In the genomic region with DNA sequence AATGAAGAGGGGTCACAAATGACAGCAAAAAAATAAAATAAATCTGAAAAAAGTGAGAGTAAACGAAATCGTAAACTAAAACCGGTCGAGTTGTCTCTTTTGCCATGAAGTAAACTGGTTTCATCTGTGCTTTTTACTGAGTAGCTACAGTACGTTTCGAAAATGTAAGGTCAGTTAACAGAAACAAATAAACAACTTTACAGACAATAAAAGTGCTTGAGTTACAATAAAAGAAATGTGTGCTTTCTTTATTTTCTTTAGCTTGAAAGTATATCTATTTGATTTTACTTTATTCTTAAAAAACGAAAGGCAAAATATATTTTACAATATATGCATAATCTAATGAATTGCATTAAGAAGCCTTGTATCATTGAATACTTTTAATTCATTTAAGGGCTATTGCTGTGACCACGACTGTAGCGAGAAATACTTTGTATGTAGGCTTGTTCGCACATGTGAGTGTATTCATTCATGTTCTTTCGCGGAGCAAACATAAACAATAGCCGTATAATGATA, we compare ENCODE assay signal across 2 fruit fly cellular contexts.
A peak's percentile ranks its signal among the peaks of the same experiment; 100 is the strongest.
TF ChIP-seq lines count a peak whose summit lies in the region.

No protein-coding gene starts in this region.

TF ChIP-seq in whole organism, embryonic, 481 proteins besides CTCF, POLR2A, EP300 and RAD21 (continued from another document and continues in another):
- TF ChIP-seq CG1603 (tag; optimal IDR thresholded peaks at IDR 0.05; lab: Kevin White, UChicago) = peak; percentile 1
- peak; percentile 39 for TF ChIP-seq fd3F (GFP tag; optimal IDR thresholded peaks at IDR 0.05; lab: Kevin White, UChicago)
- TF ChIP-seq bcd (GFP tag; optimal IDR thresholded peaks at IDR 0.05; lab: Kevin White, UChicago) = peak; percentile 44
- peak; percentile 1 for TF ChIP-seq NC2β (GFP tag; optimal IDR thresholded peaks at IDR 0.05; lab: Kevin White, UChicago)
- peak; percentile 63 for TF ChIP-seq Nf-YC (tag; optimal IDR thresholded peaks at IDR 0.05; lab: Kevin White, UChicago)
- TF ChIP-seq CG12659 (GFP tag; optimal IDR thresholded peaks at IDR 0.05; lab: Kevin White, UChicago) = peak; percentile 67
- peak; percentile 82 for TF ChIP-seq sqz (GFP tag; optimal IDR thresholded peaks at IDR 0.05; lab: Kevin White, UChicago)
- no peak for TF ChIP-seq inv (GFP tag; IDR thresholded peaks at IDR 0.05; lab: Robert Waterston, UW; ENCODE audit: partially characterized antibody)
- no peak for TF ChIP-seq TFAM (GFP tag; optimal IDR thresholded peaks at IDR 0.05; lab: Kevin White, UChicago)
- TF ChIP-seq grau (tag; optimal IDR thresholded peaks at IDR 0.05; lab: Kevin White, UChicago) = peak; percentile 82
- TF ChIP-seq CG3847 (GFP tag; IDR thresholded peaks at IDR 0.05; lab: Robert Waterston, UW) = peak; percentile 47
- TF ChIP-seq CG18599 (GFP tag; optimal IDR thresholded peaks at IDR 0.05; lab: Kevin White, UChicago) = peak; percentile 72
- TF ChIP-seq dan (GFP tag; IDR thresholded peaks at IDR 0.05; lab: Robert Waterston, UW) = no peak
- TF ChIP-seq Oli (tag; optimal IDR thresholded peaks at IDR 0.05; lab: Kevin White, UChicago) = peak; percentile 59
- 0 out of 2 replicates have a peak, but pooled peaks have one; percentile 31 for TF ChIP-seq al (GFP tag; IDR thresholded peaks at IDR 0.05; lab: Robert Waterston, UW)
- no peak for TF ChIP-seq slp2 (GFP tag; optimal IDR thresholded peaks at IDR 0.05; lab: Kevin White, UChicago)
- no peak for TF ChIP-seq CG2889 (GFP tag; IDR thresholded peaks at IDR 0.05; lab: Robert Waterston, UW)
- TF ChIP-seq lmd (GFP tag; IDR thresholded peaks at IDR 0.05; lab: Robert Waterston, UW) = peak; percentile 64; the same call in 1 of the 2 replicates
- TF ChIP-seq tio (GFP tag; optimal IDR thresholded peaks at IDR 0.05; lab: Kevin White, UChicago) = peak; percentile 30
- TF ChIP-seq CG13624 (GFP tag; optimal IDR thresholded peaks at IDR 0.05; lab: Kevin White, UChicago) = peak; percentile 60
- no peak for TF ChIP-seq dm (GFP tag; optimal IDR thresholded peaks at IDR 0.05; lab: Kevin White, UChicago)
- TF ChIP-seq Mes4 (GFP tag; optimal IDR thresholded peaks at IDR 0.05; lab: Kevin White, UChicago) = no peak
- peak; percentile 39 for TF ChIP-seq HHEX (GFP tag; optimal IDR thresholded peaks at IDR 0.05; lab: Kevin White, UChicago)
- TF ChIP-seq sob (GFP tag; IDR thresholded peaks at IDR 0.05; lab: Robert Waterston, UW) = 0 out of 2 replicates have a peak, but pooled peaks have one; percentile 38
- peak; percentile 64 for TF ChIP-seq lbe (GFP tag; optimal IDR thresholded peaks at IDR 0.05; lab: Kevin White, UChicago)
- TF ChIP-seq row (GFP tag; IDR thresholded peaks at IDR 0.05; lab: Robert Waterston, UW) = peak; percentile 74
- TF ChIP-seq lilli (GFP tag; optimal IDR thresholded peaks at IDR 0.05; lab: Kevin White, UChicago) = peak; percentile 60
- TF ChIP-seq Fer2 (tag; optimal IDR thresholded peaks at IDR 0.05; lab: Kevin White, UChicago) = peak; percentile 33
- no peak for TF ChIP-seq CG3838 (GFP tag; optimal IDR thresholded peaks at IDR 0.05; lab: Kevin White, UChicago)
- TF ChIP-seq NfI (GFP tag; optimal IDR thresholded peaks at IDR 0.05; lab: Kevin White, UChicago) = peak; percentile 30
- peak; percentile 12 for TF ChIP-seq Usf (GFP tag; optimal IDR thresholded peaks at IDR 0.05; lab: Kevin White, UChicago)
- TF ChIP-seq E2f2 (GFP tag; IDR thresholded peaks at IDR 0.05; lab: Robert Waterston, UW) = peak; percentile 35; the same call in 1 of the 2 replicates
- peak; percentile 42 for TF ChIP-seq az2 (GFP tag; optimal IDR thresholded peaks at IDR 0.05; lab: Kevin White, UChicago)
- peak; percentile 79 for TF ChIP-seq PHDP (tag; optimal IDR thresholded peaks at IDR 0.05; lab: Kevin White, UChicago)
- TF ChIP-seq Atf6 (GFP tag; IDR thresholded peaks at IDR 0.05; lab: Robert Waterston, UW) = peak; percentile 63
- TF ChIP-seq Rfx (GFP tag; IDR thresholded peaks at IDR 0.05; lab: Robert Waterston, UW) = peak; percentile 71
- no peak for TF ChIP-seq Vsx1 (GFP tag; optimal IDR thresholded peaks at IDR 0.05; lab: Kevin White, UChicago)
- TF ChIP-seq Med (GFP tag; lab: Kevin White, UChicago) = peak; percentile 70
- TF ChIP-seq esg (GFP tag; conservative IDR thresholded peaks at IDR 0.05; lab: Robert Waterston, UW) = 0 out of 2 replicates have a peak, but pooled peaks have one; percentile 18
- peak; percentile 55 for TF ChIP-seq corto (GFP tag; optimal IDR thresholded peaks at IDR 0.05; lab: Kevin White, UChicago)
- TF ChIP-seq mirr (GFP tag; optimal IDR thresholded peaks at IDR 0.05; lab: Kevin White, UChicago) = peak; percentile 27
- TF ChIP-seq B-H1 (GFP tag; IDR thresholded peaks at IDR 0.05; lab: Robert Waterston, UW) = no peak
- no peak for TF ChIP-seq Neu2 (GFP tag; optimal IDR thresholded peaks at IDR 0.05; lab: Kevin White, UChicago; ENCODE audit: borderline replicate concordance)
- TF ChIP-seq dysf (GFP tag; IDR thresholded peaks at IDR 0.05; lab: Robert Waterston, UW) = peak; percentile 55; the same call in 2 of the 3 replicates
- peak; percentile 55; the same call in 1 of the 2 replicates for TF ChIP-seq Awh (GFP tag; IDR thresholded peaks at IDR 0.05; lab: Robert Waterston, UW)
- TF ChIP-seq CG9609 (GFP tag; optimal IDR thresholded peaks at IDR 0.05; lab: Kevin White, UChicago) = peak; percentile 0
- TF ChIP-seq pros (GFP tag; optimal IDR thresholded peaks at IDR 0.05; lab: Kevin White, UChicago) = no peak
- no peak for TF ChIP-seq MESR4 (GFP tag; optimal IDR thresholded peaks at IDR 0.05; lab: Kevin White, UChicago)
- peak; percentile 50 for TF ChIP-seq CG8290 (GFP tag; optimal IDR thresholded peaks at IDR 0.05; lab: Kevin White, UChicago)
- peak in 1 of 2 experiments; percentile 4 for TF ChIP-seq CG8290 (tag; optimal IDR thresholded peaks at IDR 0.05; lab: Kevin White, UChicago)
- TF ChIP-seq hkb (optimal IDR thresholded peaks at IDR 0.05; lab: Kevin White, UChicago) = no peak
- TF ChIP-seq hkb (GFP tag; IDR thresholded peaks at IDR 0.05; lab: Robert Waterston, UW) = peak; percentile 69
- no peak for TF ChIP-seq zf30C (GFP tag; optimal IDR thresholded peaks at IDR 0.05; lab: Kevin White, UChicago)
- no peak for TF ChIP-seq CG4360 (GFP tag; IDR thresholded peaks at IDR 0.05; lab: Robert Waterston, UW)
- TF ChIP-seq D19A (tag; optimal IDR thresholded peaks at IDR 0.05; lab: Kevin White, UChicago) = peak; percentile 62
- peak; percentile 15 for TF ChIP-seq CG1529 (GFP tag; optimal IDR thresholded peaks at IDR 0.05; lab: Kevin White, UChicago)
- no peak for TF ChIP-seq CG31365 (tag; optimal IDR thresholded peaks at IDR 0.05; lab: Kevin White, UChicago)
- peak; percentile 48 for TF ChIP-seq Asciz (GFP tag; optimal IDR thresholded peaks at IDR 0.05; lab: Kevin White, UChicago)
- peak; percentile 53 for TF ChIP-seq CG17385 (GFP tag; optimal IDR thresholded peaks at IDR 0.05; lab: Kevin White, UChicago)
- TF ChIP-seq sug (tag; optimal IDR thresholded peaks at IDR 0.05; lab: Kevin White, UChicago) = peak; percentile 56
- TF ChIP-seq CoRest (tag; optimal IDR thresholded peaks at IDR 0.05; lab: Kevin White, UChicago) = peak; percentile 80
- peak; percentile 42 for TF ChIP-seq CG15073 (GFP tag; optimal IDR thresholded peaks at IDR 0.05; lab: Kevin White, UChicago)

TF ChIP-seq in whole organism, prepupa, 60 proteins besides CTCF, POLR2A, EP300 and RAD21 (continued from another document):
- TF ChIP-seq Lpt (GFP tag; optimal IDR thresholded peaks at IDR 0.05; lab: Kevin White, UChicago) = peak; percentile 77
- peak; percentile 88 for TF ChIP-seq Sox14 (GFP tag; optimal IDR thresholded peaks at IDR 0.05; lab: Kevin White, UChicago)
- peak; percentile 68 for TF ChIP-seq fd59A (GFP tag; optimal IDR thresholded peaks at IDR 0.05; lab: Kevin White, UChicago)
- peak; percentile 99 for TF ChIP-seq Eip78C (GFP tag; lab: Kevin White, UChicago)
- TF ChIP-seq CG3919 (GFP tag; optimal IDR thresholded peaks at IDR 0.05; lab: Kevin White, UChicago) = peak; percentile 81
- TF ChIP-seq Blimp-1 (GFP tag; optimal IDR thresholded peaks at IDR 0.05; lab: Kevin White, UChicago) = peak; percentile 97
- peak; percentile 85 for TF ChIP-seq CG10669 (GFP tag; optimal IDR thresholded peaks at IDR 0.05; lab: Kevin White, UChicago)
- TF ChIP-seq CG11294 (GFP tag; IDR thresholded peaks at IDR 0.05; lab: Robert Waterston, UW) = peak; percentile 15; the same call in 1 of the 2 replicates
- peak; percentile 91 to 93 for TF ChIP-seq ss (GFP tag; optimal IDR thresholded peaks at IDR 0.05; lab: Kevin White, UChicago)
- peak; percentile 70 for TF ChIP-seq CG7368 (GFP tag; optimal IDR thresholded peaks at IDR 0.05; lab: Kevin White, UChicago)
